Fruit fly (Drosophila melanogaster): ENCODE data around the gene Aduk.

DNA sequence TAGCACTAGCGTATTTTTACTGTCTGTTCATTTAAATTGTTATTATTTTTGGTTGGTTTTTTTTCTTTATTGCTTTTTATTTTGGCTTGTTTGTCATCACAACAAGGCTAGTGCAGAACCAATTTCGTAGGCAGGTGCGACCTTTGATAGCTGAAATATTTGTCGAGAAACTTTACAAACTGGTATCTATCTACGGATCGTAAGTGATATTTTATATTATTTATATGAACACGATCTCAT is 5.5 kb upstream of the Aduk start, which contains the start of gene drn:
- TF ChIP-seq CG8478 (optimal IDR thresholded peaks at IDR 0.05) (no peak), CTCF (optimal IDR thresholded peaks at IDR 0.05) (no peak)

All from S2 (cell line).